Fruit fly (Drosophila melanogaster): Measurements from ENCODE around the gene VhaM9.7-a.

- TF ChIP-seq CG34422 (GFP tag; IDR thresholded peaks at IDR 0.05) (peak; percentile 82), CG8765 (GFP tag; IDR thresholded peaks at IDR 0.05) (peak; percentile 43; the same call in 1 of the 2 replicates), Hr3 (GFP tag; optimal IDR thresholded peaks at IDR 0.05) (peak; percentile 93), CG12299 (tag; optimal IDR thresholded peaks at IDR 0.05) (peak; percentile 67), al (GFP tag; IDR thresholded peaks at IDR 0.05) (peak; percentile 78), CG13424 (tag; optimal IDR thresholded peaks at IDR 0.05) (peak; percentile 90), Abd-B (GFP tag; optimal IDR thresholded peaks at IDR 0.05) (peak; percentile 89), CG10959 (GFP tag; IDR thresholded peaks at IDR 0.05) (peak; percentile 22; the same call in 1 of the 2 replicates), danr (GFP tag; IDR thresholded peaks at IDR 0.05) (peak; percentile 28; the same call in 1 of the 2 replicates), CG11560 (tag; IDR thresholded peaks at IDR 0.05) (peak; percentile 41; the same call in 1 of the 3 replicates), br (optimal IDR thresholded peaks at IDR 0.05) (no peak), CG17328 (GFP tag; IDR thresholded peaks at IDR 0.05) (peak; percentile 77), CG43689 (GFP tag; IDR thresholded peaks at IDR 0.05) (0 out of 2 replicates have a peak, but pooled peaks have one; percentile 29)
Measured at dm6 chr3L:4259102-4259558, 3.4 kb upstream of the VhaM9.7-a start, which contains the start of the genes CG15011 and CG1309.
